Worm (Caenorhabditis elegans) whole organism, early embryonic: ENCODE data around the gene psmd-9.

ENCODE experiments used
- B0310.2 ChIP-seq: sonication (generic microtip); optimal IDR thresholded peaks from 2 replicates; lab custom pipeline; 2016; ENCODE audit warnings: mild to moderate bottlenecking, missing genetic modification characterization, missing compliant biosample characterization
- F13C5.2 ChIP-seq: sonication (generic microtip); optimal IDR thresholded peaks from 2 replicates; lab custom pipeline; 2017; ENCODE audit warnings: mild to moderate bottlenecking, missing genetic modification characterization, inconsistent platforms, missing compliant biosample characterization
- aly-1 ChIP-seq: sonication (generic microtip); optimal IDR thresholded peaks from 2 replicates; lab custom pipeline; 2016; ENCODE audit warnings: missing genetic modification characterization, missing compliant biosample characterization
- ama-1 ChIP-seq: fragments of 150-350 bp; optimal IDR thresholded peaks from 2 replicates; lab custom pipeline; 2014
- ceh-13 ChIP-seq: fragments of 200-800 bp; sonication (Bioruptor generic); optimal IDR thresholded peaks from 2 replicates; lab custom pipeline; 2018; ENCODE audit warnings: mild to moderate bottlenecking, missing genetic modification characterization, missing compliant biosample characterization
- ceh-36 ChIP-seq: sonication (generic microtip); optimal IDR thresholded peaks from 2 replicates; lab custom pipeline; 2016; ENCODE audit warnings: missing genetic modification characterization, inconsistent platforms, missing compliant biosample characterization
- ets-7 ChIP-seq: sonication (generic microtip); optimal IDR thresholded peaks from 2 replicates; lab custom pipeline; 2016; ENCODE audit warnings: missing genotype, missing genetic modification characterization, missing compliant biosample characterization
- flt-1 ChIP-seq: fragments of 200-800 bp; sonication (Bioruptor generic); IDR thresholded peaks from 2 replicates; pipeline ENCODE4 v1.3.6; 2022; ENCODE audit warnings: missing genetic modification characterization, missing compliant biosample characterization
- hmbx-1 ChIP-seq: sonication (generic microtip); optimal IDR thresholded peaks from 2 replicates; lab custom pipeline; 2016; ENCODE audit warnings: mild to moderate bottlenecking, missing genetic modification characterization, missing compliant biosample characterization
- hmg-4 ChIP-seq: fragments of 200-800 bp; sonication (Bioruptor generic); optimal IDR thresholded peaks from 2 replicates; lab custom pipeline; 2018; ENCODE audit warnings: mild to moderate bottlenecking, missing genetic modification characterization, missing compliant biosample characterization
- hnd-1 ChIP-seq: sonication (generic microtip); optimal IDR thresholded peaks from 2 replicates; lab custom pipeline; 2016; ENCODE audit warnings: missing genetic modification characterization, missing compliant biosample characterization
- pes-1 ChIP-seq: fragments of 200-800 bp; sonication (Bioruptor generic); IDR thresholded peaks from 2 replicates; pipeline ENCODE4 v1.3.6; 2022; ENCODE audit warnings: missing genetic modification reagents, missing genetic modification characterization, missing compliant biosample characterization
- scrt-1 ChIP-seq: fragments of 200-800 bp; sonication (Bioruptor generic); IDR thresholded peaks from 2 replicates; pipeline ENCODE4 v1.3.6; 2022; ENCODE audit warnings: missing genetic modification characterization, missing compliant biosample characterization
- sea-1 ChIP-seq: fragments of 200-800 bp; sonication (Bioruptor generic); conservative IDR thresholded peaks from 2 replicates; pipeline ENCODE4 v1.3.6; 2022; ENCODE audit warnings: missing genetic modification characterization, missing compliant biosample characterization
- tbx-11 ChIP-seq: fragments of 200-800 bp; sonication (Bioruptor generic); IDR thresholded peaks from 2 replicates; pipeline ENCODE4 v1.3.6; 2022; ENCODE audit warnings: missing genetic modification characterization, missing compliant biosample characterization
- tbx-37 ChIP-seq: fragments of 200-800 bp; sonication (Bioruptor generic); conservative IDR thresholded peaks from 2 replicates; pipeline ENCODE4 v1.3.6; 2022; ENCODE audit warnings: missing genetic modification reagents, missing genetic modification characterization, missing compliant biosample characterization
- tra-4 ChIP-seq: sonication (generic microtip); optimal IDR thresholded peaks from 2 replicates; lab custom pipeline; 2017; ENCODE audit warnings: missing genetic modification characterization, missing compliant biosample characterization

The psmd-9 gene

ce11 chrII:6927034-6927433, 25.1 kb downstream of the psmd-9 start:
- TF ChIP-seq tra-4 (tag; lab: Kevin White, UChicago), result no peak
- no peak for TF ChIP-seq hmbx-1 (tag; lab: Kevin White, UChicago)
- no peak for TF ChIP-seq tbx-37
- TF ChIP-seq pes-1 (GFP tag; lab: Robert Waterston, UW), result no peak
- TF ChIP-seq scrt-1 (GFP tag; lab: Robert Waterston, UW), result no peak
- no peak for TF ChIP-seq ceh-13 (GFP tag; lab: Kevin White, UChicago)
- no peak for TF ChIP-seq hnd-1 (tag; lab: Kevin White, UChicago)
- TF ChIP-seq F13C5.2 (tag; lab: Kevin White, UChicago), result no peak
- TF ChIP-seq ets-7 (tag; lab: Kevin White, UChicago), result no peak
- no peak for TF ChIP-seq tbx-11 (GFP tag; lab: Robert Waterston, UW)
- TF ChIP-seq ceh-36 (tag; lab: Kevin White, UChicago), result no peak
- TF ChIP-seq sea-1, result no peak
- no peak for TF ChIP-seq flt-1 (GFP tag; lab: Robert Waterston, UW)
- no peak for TF ChIP-seq aly-1 (tag; lab: Kevin White, UChicago)
- TF ChIP-seq hmg-4, result no peak

- TF ChIP-seq tbx-11 (GFP tag; lab: Robert Waterston, UW) (no peak), F13C5.2 (tag; lab: Kevin White, UChicago) (no peak), tbx-37 (no peak), ceh-36 (tag; lab: Kevin White, UChicago) (no peak), hnd-1 (tag; lab: Kevin White, UChicago) (no peak), aly-1 (tag; lab: Kevin White, UChicago) (no peak), tra-4 (tag; lab: Kevin White, UChicago) (no peak), hmbx-1 (tag; lab: Kevin White, UChicago) (no peak), scrt-1 (GFP tag; lab: Robert Waterston, UW) (no peak), hmg-4 (no peak), ceh-13 (GFP tag; lab: Kevin White, UChicago) (no peak), B0310.2 (tag; lab: Kevin White, UChicago) (no peak), flt-1 (GFP tag; lab: Robert Waterston, UW) (no peak), ama-1 (no peak), sea-1 (no peak), ets-7 (tag; lab: Kevin White, UChicago) (no peak), pes-1 (GFP tag; lab: Robert Waterston, UW) (no peak)
Measured at ce11 chrII:6927603-6928002, 25.7 kb downstream of the psmd-9 start, which contains the start of gene F22D3.4. Gene F22D3.4 (minus strand): TSS chrII:6927603.

ce11 chrII:6928416-6928815, 26.5 kb downstream of the psmd-9 start, which contains the start of gene flcn-1:
Gene flcn-1 (plus strand): TSS chrII:6928763.
- TF ChIP-seq ceh-13 (GFP tag; lab: Kevin White, UChicago) (no peak), flt-1 (GFP tag; lab: Robert Waterston, UW) (no peak), scrt-1 (GFP tag; lab: Robert Waterston, UW) (no peak), F13C5.2 (tag; lab: Kevin White, UChicago) (no peak), ceh-36 (tag; lab: Kevin White, UChicago) (no peak), aly-1 (tag; lab: Kevin White, UChicago) (no peak), hmbx-1 (tag; lab: Kevin White, UChicago) (no peak), tra-4 (tag; lab: Kevin White, UChicago) (no peak), B0310.2 (tag; lab: Kevin White, UChicago) (no peak), ama-1 (no peak), sea-1 (no peak), tbx-37 (no peak), pes-1 (GFP tag; lab: Robert Waterston, UW) (no peak), hnd-1 (tag; lab: Kevin White, UChicago) (no peak), tbx-11 (GFP tag; lab: Robert Waterston, UW) (no peak)

ce11 chrII:6930072-6930471, 28.2 kb downstream of the psmd-9 start:
- no peak for TF ChIP-seq ets-7 (tag; lab: Kevin White, UChicago)
- TF ChIP-seq flt-1 (GFP tag; lab: Robert Waterston, UW), result no peak
- TF ChIP-seq ama-1, result no peak
- TF ChIP-seq B0310.2 (tag; lab: Kevin White, UChicago), result no peak
- TF ChIP-seq tbx-37, result no peak
- TF ChIP-seq tbx-11 (GFP tag; lab: Robert Waterston, UW), result no peak

ce11 chrII:6932978-6933377, 31.1 kb downstream of the psmd-9 start:
- no peak for TF ChIP-seq flt-1 (GFP tag; lab: Robert Waterston, UW)
- TF ChIP-seq hmg-4, result no peak
- no peak for TF ChIP-seq ama-1
- no peak for TF ChIP-seq hnd-1 (tag; lab: Kevin White, UChicago)
- no peak for TF ChIP-seq B0310.2 (tag; lab: Kevin White, UChicago)
- no peak for TF ChIP-seq tbx-11 (GFP tag; lab: Robert Waterston, UW)
- TF ChIP-seq scrt-1 (GFP tag; lab: Robert Waterston, UW), result no peak
- no peak for TF ChIP-seq ceh-13 (GFP tag; lab: Kevin White, UChicago)
- no peak for TF ChIP-seq aly-1 (tag; lab: Kevin White, UChicago)
- no peak for TF ChIP-seq tra-4 (tag; lab: Kevin White, UChicago)
- no peak for TF ChIP-seq pes-1 (GFP tag; lab: Robert Waterston, UW)
- no peak for TF ChIP-seq ceh-36 (tag; lab: Kevin White, UChicago)
- no peak for TF ChIP-seq hmbx-1 (tag; lab: Kevin White, UChicago)
- TF ChIP-seq sea-1, result no peak

ce11 chrII:6934729-6935128, 32.8 kb downstream of the psmd-9 start:
- no peak for TF ChIP-seq tbx-11 (GFP tag; lab: Robert Waterston, UW)
- TF ChIP-seq ceh-36 (tag; lab: Kevin White, UChicago), result no peak
- no peak for TF ChIP-seq ets-7 (tag; lab: Kevin White, UChicago)
- no peak for TF ChIP-seq hmbx-1 (tag; lab: Kevin White, UChicago)
- no peak for TF ChIP-seq sea-1
- no peak for TF ChIP-seq B0310.2 (tag; lab: Kevin White, UChicago)

- TF ChIP-seq tbx-11 (GFP tag; lab: Robert Waterston, UW) (no peak), F13C5.2 (tag; lab: Kevin White, UChicago) (no peak), hmg-4 (no peak), ama-1 (no peak), ceh-13 (GFP tag; lab: Kevin White, UChicago) (no peak), ceh-36 (tag; lab: Kevin White, UChicago) (no peak), sea-1 (no peak), flt-1 (GFP tag; lab: Robert Waterston, UW) (no peak), pes-1 (GFP tag; lab: Robert Waterston, UW) (no peak), hnd-1 (tag; lab: Kevin White, UChicago) (no peak), tbx-37 (no peak), B0310.2 (tag; lab: Kevin White, UChicago) (no peak), scrt-1 (GFP tag; lab: Robert Waterston, UW) (no peak), tra-4 (tag; lab: Kevin White, UChicago) (no peak), aly-1 (tag; lab: Kevin White, UChicago) (no peak), ets-7 (tag; lab: Kevin White, UChicago) (no peak), hmbx-1 (tag; lab: Kevin White, UChicago) (no peak)
Measured at ce11 chrII:6935975-6936374, 34.1 kb downstream of the psmd-9 start.
